Worm (Caenorhabditis elegans) whole organism, L1 larva: ENCODE results near the gene F40D4.13.

ENCODE experiments used
- C04F5.9 ChIP-seq: sonication (generic microtip); optimal IDR thresholded peaks from 2 replicates; lab custom pipeline; 2016; ENCODE audit warnings: missing genetic modification characterization, missing compliant biosample characterization
- C16A3.4 ChIP-seq: fragments of 150-350 bp; optimal IDR thresholded peaks from 2 replicates; lab custom pipeline; 2014; ENCODE audit warnings: missing biosample characterization, missing genetic modification characterization
- C34B4.2 ChIP-seq: sonication (generic microtip); optimal IDR thresholded peaks from 2 replicates; lab custom pipeline; 2017; ENCODE audit warnings: mild to moderate bottlenecking, missing genetic modification characterization, missing compliant biosample characterization
- aha-1 ChIP-seq: fragments of 150-350 bp; optimal IDR thresholded peaks from 2 replicates; lab custom pipeline; 2014; ENCODE audit warnings: missing biosample characterization, missing genetic modification characterization
- alr-1 ChIP-seq: fragments of 200-800 bp; sonication (Bioruptor generic); optimal IDR thresholded peaks from 2 replicates; lab custom pipeline; 2018; ENCODE audit warnings: borderline replicate concordance, mild to moderate bottlenecking, missing genetic modification characterization, missing compliant biosample characterization
- ama-1 ChIP-seq: fragments of 150-350 bp; optimal IDR thresholded peaks from 2 replicates; lab custom pipeline; 2014
- ceh-63 ChIP-seq: fragments of 200-800 bp; sonication (Bioruptor generic); optimal IDR thresholded peaks from 2 replicates; lab custom pipeline; 2018; ENCODE audit warnings: mild to moderate bottlenecking, missing genetic modification characterization, missing compliant biosample characterization
- ceh-82 ChIP-seq, 3 experiments: fragments of 150-350 bp in 1 of 3; sonication (generic microtip) in 2 of 3; optimal IDR thresholded peaks; 2 replicates each; lab custom pipeline; 2014 to 2017; ENCODE audit warnings: missing biosample characterization in 3 of 3, missing genetic modification characterization in 3 of 3
- efl-1 ChIP-seq, 4 experiments: fragments of 150-350 bp; optimal IDR thresholded peaks in 3 of 4; peaks in 1 of 4; 1 replicate in 1 of 4; 2 replicates in 3 of 4; lab custom pipeline; 2014; ENCODE audit warnings: missing biosample characterization in 2 of 4, missing genetic modification characterization in 2 of 4, missing genetic modification reagents in 2 of 4
- egl-27 ChIP-seq, 2 experiments: fragments of 150-350 bp in 1 of 2; sonication (generic microtip); optimal IDR thresholded peaks; 3 replicates each; lab custom pipeline; 2017 to 2018; ENCODE audit warnings: missing biosample characterization in 2 of 2, missing genetic modification characterization in 2 of 2, missing genetic modification reagents in 2 of 2
- elt-3 ChIP-seq, 6 experiments: fragments of 150-350 bp in 1 of 6; sonication (generic microtip); optimal IDR thresholded peaks; 2 replicates each; lab custom pipeline; 2017 to 2018; ENCODE audit warnings: missing biosample characterization in 6 of 6, missing genetic modification characterization in 6 of 6, inconsistent platforms in 1 of 6
- fkh-8 ChIP-seq: sonication (generic microtip); optimal IDR thresholded peaks from 2 replicates; lab custom pipeline; 2016; ENCODE audit warnings: mild to moderate bottlenecking, missing genetic modification characterization, missing compliant biosample characterization
- fos-1 ChIP-seq: fragments of 150-350 bp; optimal IDR thresholded peaks from 2 replicates; lab custom pipeline; 2014; ENCODE audit warnings: missing biosample characterization, missing genetic modification characterization
- grh-1 ChIP-seq: fragments of 200-800 bp; sonication (Bioruptor generic); IDR thresholded peaks from 2 replicates; pipeline ENCODE4 v1.3.6; 2022; ENCODE audit warnings: missing genetic modification reagents, missing genetic modification characterization, missing compliant biosample characterization
- hlh-17 ChIP-seq: fragments of 200-800 bp; sonication (Bioruptor generic); optimal IDR thresholded peaks from 2 replicates; lab custom pipeline; 2018; ENCODE audit warnings: missing genetic modification characterization, mild to moderate bottlenecking, missing compliant biosample characterization, moderate library complexity, borderline replicate concordance
- lin-14 ChIP-seq: fragments of 200-800 bp; sonication (Bioruptor generic); optimal IDR thresholded peaks from 2 replicates; lab custom pipeline; 2018; ENCODE audit warnings: mild to moderate bottlenecking, missing genetic modification characterization, moderate library complexity, missing compliant biosample characterization
- lin-15B ChIP-seq: fragments of 150-350 bp; sonication (generic microtip); optimal IDR thresholded peaks from 3 replicates; lab custom pipeline; 2014; ENCODE audit warnings: missing biosample characterization, missing genetic modification characterization
- lir-3 ChIP-seq: sonication (generic microtip); optimal IDR thresholded peaks from 2 replicates; lab custom pipeline; 2016; ENCODE audit warnings: mild to moderate bottlenecking, missing genetic modification characterization, moderate library complexity, missing compliant biosample characterization; ENCODE audit not compliant: poor library complexity
- mab-9 ChIP-seq: fragments of 200-800 bp; sonication (Bioruptor generic); IDR thresholded peaks from 2 replicates; pipeline ENCODE4 v1.3.6; 2022; ENCODE audit warnings: missing genetic modification reagents, missing genetic modification characterization, missing compliant biosample characterization
- mdl-1 ChIP-seq, 2 experiments: fragments of 150-350 bp; optimal IDR thresholded peaks; 2 replicates each; lab custom pipeline; 2014 to 2017; ENCODE audit warnings: missing biosample characterization in 2 of 2, missing genetic modification characterization in 2 of 2, inconsistent platforms in 1 of 2
- mef-2 ChIP-seq: fragments of 150-350 bp; optimal IDR thresholded peaks from 2 replicates; lab custom pipeline; 2014; ENCODE audit warnings: missing biosample characterization, missing genetic modification characterization
- mep-1 ChIP-seq: fragments of 150-350 bp; optimal IDR thresholded peaks from 2 replicates; lab custom pipeline; 2014; ENCODE audit warnings: missing biosample characterization, missing genetic modification characterization
- nhr-12 ChIP-seq: sonication (generic microtip); optimal IDR thresholded peaks from 2 replicates; lab custom pipeline; 2017; ENCODE audit warnings: missing biosample characterization, missing genetic modification characterization
- nhr-19 ChIP-seq: fragments of 200-800 bp; sonication (Bioruptor generic); conservative IDR thresholded peaks from 2 replicates; pipeline ENCODE4 v1.3.6; 2022; ENCODE audit warnings: missing genetic modification characterization, missing compliant biosample characterization
- nhr-20 ChIP-seq: sonication (generic microtip); optimal IDR thresholded peaks from 2 replicates; lab custom pipeline; 2016; ENCODE audit warnings: mild to moderate bottlenecking, missing genetic modification characterization, missing compliant biosample characterization
- nhr-47 ChIP-seq: sonication (generic microtip); optimal IDR thresholded peaks from 2 replicates; lab custom pipeline; 2016; ENCODE audit warnings: mild to moderate bottlenecking, missing genetic modification characterization, moderate library complexity, missing compliant biosample characterization
- nhr-76 ChIP-seq: sonication (generic microtip); optimal IDR thresholded peaks from 2 replicates; lab custom pipeline; 2017; ENCODE audit warnings: missing biosample characterization, missing genetic modification characterization
- nhr-84 ChIP-seq: sonication (generic microtip); optimal IDR thresholded peaks from 2 replicates; lab custom pipeline; 2017; ENCODE audit warnings: missing biosample characterization, missing genetic modification characterization
- nhr-85 ChIP-seq: sonication (generic microtip); peaks from one replicate; lab custom pipeline; 2016; ENCODE audit warnings: missing genetic modification characterization, inconsistent platforms, missing compliant biosample characterization
- pag-3 ChIP-seq: sonication (generic microtip); optimal IDR thresholded peaks from 2 replicates; lab custom pipeline; 2017; ENCODE audit warnings: missing genetic modification characterization, mild to moderate bottlenecking, missing compliant biosample characterization, antibody characterized with exemption, borderline replicate concordance; ENCODE audit not compliant: insufficient read depth
- pqm-1 ChIP-seq: sonication (generic microtip); optimal IDR thresholded peaks from 3 replicates; lab custom pipeline; 2017; ENCODE audit warnings: missing biosample characterization, missing genetic modification characterization
- rnt-1 ChIP-seq: sonication (generic microtip); optimal IDR thresholded peaks from 2 replicates; lab custom pipeline; 2016; ENCODE audit warnings: mild to moderate bottlenecking, missing genetic modification characterization, moderate library complexity, missing compliant biosample characterization
- skn-1 ChIP-seq: fragments of 150-350 bp; optimal IDR thresholded peaks from 2 replicates; lab custom pipeline; 2014; ENCODE audit warnings: missing biosample characterization, missing genetic modification characterization
- snpc-4 ChIP-seq: fragments of 150-350 bp; optimal IDR thresholded peaks from 2 replicates; lab custom pipeline; 2014; ENCODE audit warnings: missing biosample characterization, missing genetic modification characterization
- snu-23 ChIP-seq: sonication (generic microtip); optimal IDR thresholded peaks from 2 replicates; lab custom pipeline; 2016; ENCODE audit warnings: missing genetic modification characterization, missing compliant biosample characterization
- sox-4 ChIP-seq: sonication (generic microtip); optimal IDR thresholded peaks from 2 replicates; lab custom pipeline; 2016; ENCODE audit warnings: missing genetic modification characterization, missing compliant biosample characterization
- sptf-1 ChIP-seq: fragments of 150-350 bp; optimal IDR thresholded peaks from 2 replicates; lab custom pipeline; 2014; ENCODE audit warnings: missing biosample characterization, missing genetic modification characterization
- swsn-7 ChIP-seq: sonication (generic microtip); optimal IDR thresholded peaks from 2 replicates; lab custom pipeline; 2016; ENCODE audit warnings: missing genetic modification characterization, missing compliant biosample characterization
- tbx-2 ChIP-seq: sonication (generic microtip); optimal IDR thresholded peaks from 2 replicates; lab custom pipeline; 2016; ENCODE audit warnings: missing genetic modification characterization, missing compliant biosample characterization
- tlp-1 ChIP-seq: fragments of 150-350 bp; optimal IDR thresholded peaks from 2 replicates; lab custom pipeline; 2014; ENCODE audit warnings: missing biosample characterization, missing genetic modification characterization
- unc-30 ChIP-seq: sonication (generic microtip); optimal IDR thresholded peaks from 2 replicates; lab custom pipeline; 2017; ENCODE audit warnings: missing biosample characterization, missing genetic modification characterization
- unc-62 ChIP-seq: fragments of 150-350 bp; optimal IDR thresholded peaks from 2 replicates; lab custom pipeline; 2014; ENCODE audit warnings: missing biosample characterization, missing genetic modification reagents, missing genetic modification characterization
- unc-98 ChIP-seq: fragments of 200-800 bp; sonication (Bioruptor generic); IDR thresholded peaks from 2 replicates; pipeline ENCODE4 v1.3.6; 2022; ENCODE audit warnings: missing genetic modification characterization, missing compliant biosample characterization
- zip-4 ChIP-seq: fragments of 200-800 bp; sonication (Bioruptor generic); optimal IDR thresholded peaks from 2 replicates; lab custom pipeline; 2018; ENCODE audit warnings: mild to moderate bottlenecking, missing genetic modification characterization, moderate library complexity, missing compliant biosample characterization

F40D4.13 gene

DNA sequence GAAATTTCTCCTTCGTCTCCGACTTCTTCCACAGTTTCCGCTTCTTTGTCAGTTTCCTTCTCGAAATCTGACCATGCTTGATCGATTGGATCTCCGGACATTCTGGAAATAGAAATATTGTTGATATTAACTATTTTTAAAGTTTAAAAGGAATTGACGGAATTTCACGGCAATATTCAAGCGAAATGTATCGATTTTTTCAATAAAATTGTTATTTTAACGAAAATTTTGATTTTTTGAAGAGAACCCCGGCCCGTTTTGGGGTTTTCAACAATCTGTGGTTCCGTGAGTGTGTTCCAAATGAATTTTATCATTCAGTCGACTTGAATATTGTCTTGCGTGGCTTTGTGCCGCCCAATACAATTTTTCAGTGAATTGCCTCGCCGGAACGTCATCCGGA, at the start of gene F40D4.13:
F40D4.13 (minus strand) TSS at position 101 of the 400 bp plus-strand sequence.
- TF ChIP-seq ama-1 (no peak), mef-2 (tag; lab: Kevin White, UChicago) (no peak), unc-30 (tag; lab: Kevin White, UChicago) (no peak), pqm-1 (tag; lab: Kevin White, UChicago) (no peak), snpc-4 (tag; lab: Kevin White, UChicago) (no peak), C34B4.2 (tag; lab: Kevin White, UChicago) (no peak), tbx-2 (tag; lab: Kevin White, UChicago) (no peak), mdl-1 (tag; optimal IDR thresholded peaks at IDR 0.05; lab: Kevin White, UChicago) (no peak), nhr-47 (tag; lab: Kevin White, UChicago) (no peak), nhr-12 (no peak), mep-1 (no peak), fkh-8 (tag; lab: Kevin White, UChicago) (no peak), lin-15B (tag; lab: Kevin White, UChicago) (no peak), C16A3.4 (tag; lab: Kevin White, UChicago) (no peak), pag-3 (tag; lab: Kevin White, UChicago) (no peak), C04F5.9 (tag; lab: Kevin White, UChicago) (no peak), hlh-17 (GFP tag; lab: Kevin White, UChicago) (no peak)

DNA sequence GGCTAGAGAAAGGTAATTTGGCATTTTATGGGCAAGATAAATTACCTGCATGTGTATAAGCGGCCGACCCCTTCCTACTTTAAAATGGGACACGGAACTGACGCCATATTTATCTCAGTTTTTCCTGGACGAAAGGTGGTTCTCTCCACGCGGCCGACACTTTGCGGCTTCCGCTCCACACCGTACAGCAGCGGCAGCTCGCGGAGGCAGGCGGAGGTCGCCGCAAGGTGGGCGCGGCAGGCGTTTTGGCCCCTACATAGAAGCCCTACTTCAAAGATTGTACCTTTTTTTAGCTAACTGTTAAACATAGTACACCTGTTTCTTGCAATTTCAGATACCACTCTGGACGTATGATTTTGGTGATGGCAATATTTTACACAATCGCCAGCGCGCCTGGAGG, 49.4 kb upstream of the F40D4.13 start:
- TF ChIP-seq fos-1 (tag; lab: Kevin White, UChicago) (no peak), ceh-63 (no peak), nhr-85 (tag; lab: Kevin White, UChicago) (no peak), mab-9 (no peak), grh-1 (no peak), efl-1 (optimal IDR thresholded peaks at IDR 0.05; lab: Kevin White, UChicago) (no peak), efl-1 (GFP tag; optimal IDR thresholded peaks at IDR 0.05 in 1 of 2; lab: Kevin White, UChicago) (no peak), snu-23 (GFP tag; lab: Kevin White, UChicago) (no peak), pqm-1 (tag; lab: Kevin White, UChicago) (no peak), unc-98 (GFP tag; lab: Robert Waterston, UW) (no peak), aha-1 (no peak), nhr-19 (GFP tag; lab: Robert Waterston, UW) (no peak), sox-4 (tag; lab: Kevin White, UChicago) (no peak), nhr-76 (no peak), unc-62 (GFP tag; lab: Kevin White, UChicago) (no peak), egl-27 (tag; optimal IDR thresholded peaks at IDR 0.05; lab: Kevin White, UChicago) (no peak), nhr-20 (tag; lab: Kevin White, UChicago) (no peak)

DNA sequence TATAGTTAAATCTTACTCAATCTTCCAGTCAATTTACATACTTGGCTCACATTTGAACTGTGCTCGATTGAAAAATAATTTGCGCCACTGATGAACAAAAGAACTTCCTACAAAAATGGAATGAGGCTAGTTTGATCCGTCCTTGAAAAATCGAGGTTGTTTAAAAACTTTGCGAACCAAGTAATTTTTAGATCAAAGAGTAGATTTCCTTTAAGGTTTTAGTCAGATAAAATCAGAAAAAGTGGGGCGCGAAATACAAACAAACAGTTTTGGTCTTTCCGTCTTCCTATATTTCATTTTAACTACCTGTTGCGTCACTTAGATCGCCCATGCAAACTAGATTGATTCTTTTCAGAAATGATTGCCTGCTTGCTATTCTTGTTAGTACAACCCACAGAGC, 44.8 kb upstream of the F40D4.13 start, which contains the start of gene Y68A4A.10:
Y68A4A.10 (plus strand) TSS at position 301 of the 400 bp plus-strand sequence.
- TF ChIP-seq swsn-7 (tag; lab: Kevin White, UChicago), result no peak
- no peak for TF ChIP-seq skn-1 (tag; lab: Kevin White, UChicago)
- TF ChIP-seq unc-30 (tag; lab: Kevin White, UChicago), result no peak
- no peak for TF ChIP-seq elt-3 (tag; optimal IDR thresholded peaks at IDR 0.05; lab: Kevin White, UChicago)
- no peak for TF ChIP-seq nhr-84 (tag; lab: Kevin White, UChicago)
- TF ChIP-seq lir-3, result no peak
- no peak for TF ChIP-seq C16A3.4 (tag; lab: Kevin White, UChicago)
- no peak for TF ChIP-seq zip-4 (GFP tag; lab: Kevin White, UChicago)
- TF ChIP-seq tlp-1 (tag; lab: Kevin White, UChicago), result no peak
- TF ChIP-seq tbx-2 (tag; lab: Kevin White, UChicago), result no peak
- TF ChIP-seq lin-14 (GFP tag; lab: Kevin White, UChicago), result no peak
- no peak for TF ChIP-seq sptf-1 (tag; lab: Kevin White, UChicago)
- TF ChIP-seq nhr-20 (tag; lab: Kevin White, UChicago), result no peak
- TF ChIP-seq lin-15B (tag; lab: Kevin White, UChicago), result no peak
- no peak for TF ChIP-seq egl-27 (tag; optimal IDR thresholded peaks at IDR 0.05; lab: Kevin White, UChicago)
- no peak for TF ChIP-seq ceh-82 (tag; optimal IDR thresholded peaks at IDR 0.05; lab: Kevin White, UChicago)
- TF ChIP-seq ceh-63, result no peak
- no peak for TF ChIP-seq alr-1
- no peak for TF ChIP-seq rnt-1 (tag; lab: Kevin White, UChicago)
